Fruit fly (Drosophila melanogaster) whole organism, embryonic: ENCODE data around the gene ea.

ENCODE experiments used
- ATbp ChIP-seq: fragments of 200-800 bp; sonication (Bioruptor generic); optimal IDR thresholded peaks from 2 replicates; lab custom pipeline; 2017; ENCODE audit warnings: missing biosample characterization, mild to moderate bottlenecking, missing genetic modification characterization, missing genetic modification reagents
- BEAF-32 ChIP-seq: fragments of 200-800 bp; sonication (Bioruptor generic); optimal IDR thresholded peaks from 3 replicates; lab custom pipeline; 2017; ENCODE audit warnings: missing biosample characterization, missing genetic modification characterization, mild to moderate bottlenecking, moderate library complexity, missing genetic modification reagents
- CG1024 ChIP-seq: fragments of 200-800 bp; sonication (Bioruptor generic); IDR thresholded peaks from 2 replicates; pipeline ENCODE4 v1.3.6; 2022; ENCODE audit warnings: missing biosample characterization, missing genetic modification characterization
- CG10267 ChIP-seq: fragments of 200-800 bp; sonication (Bioruptor generic); optimal IDR thresholded peaks from 2 replicates; lab custom pipeline; 2018; ENCODE audit warnings: missing biosample characterization, mild to moderate bottlenecking, missing genetic modification characterization, moderate library complexity
- CG10366 ChIP-seq: fragments of 200-800 bp; sonication (Bioruptor generic); IDR thresholded peaks from 2 replicates; pipeline ENCODE4 v1.3.6; 2022; ENCODE audit warnings: missing biosample characterization, missing genetic modification characterization
- CG10565 ChIP-seq: fragments of 200-800 bp; sonication (Bioruptor generic); optimal IDR thresholded peaks from 3 replicates; lab custom pipeline; 2016; ENCODE audit warnings: missing biosample characterization, mild to moderate bottlenecking, missing genetic modification characterization
- CG11723 ChIP-seq: fragments of 200-800 bp; sonication (Bioruptor generic); optimal IDR thresholded peaks from 2 replicates; lab custom pipeline; 2017; ENCODE audit warnings: missing biosample characterization, mild to moderate bottlenecking, missing genetic modification characterization
- CG13287 ChIP-seq: fragments of 200-800 bp; sonication (Bioruptor generic); IDR thresholded peaks from 2 replicates; pipeline ENCODE4 v1.3.6; 2022; ENCODE audit warnings: missing biosample characterization, missing genetic modification characterization; ENCODE audit not compliant: partially characterized antibody
- CG13894 ChIP-seq: fragments of 200-800 bp; sonication (Bioruptor generic); optimal IDR thresholded peaks from 3 replicates; lab custom pipeline; 2018; ENCODE audit warnings: missing biosample characterization, mild to moderate bottlenecking, missing genetic modification characterization, moderate library complexity
- CG1529 ChIP-seq: fragments of 200-800 bp; sonication (Bioruptor generic); optimal IDR thresholded peaks from 3 replicates; lab custom pipeline; 2018; ENCODE audit warnings: missing biosample characterization, missing genetic modification characterization
- CG1603 ChIP-seq: fragments of 200-800 bp; sonication (Bioruptor generic); optimal IDR thresholded peaks from 2 replicates; lab custom pipeline; 2019; ENCODE audit warnings: missing biosample characterization, mild to moderate bottlenecking, missing genetic modification characterization, moderate library complexity
- CG16813 ChIP-seq: fragments of 200-800 bp; sonication (Bioruptor generic); IDR thresholded peaks from 3 replicates; pipeline ENCODE4 v1.3.6; 2022; ENCODE audit warnings: missing biosample characterization, missing genetic modification characterization; ENCODE audit not compliant: partially characterized antibody
- CG18619 ChIP-seq: fragments of 200-800 bp; sonication (Bioruptor generic); optimal IDR thresholded peaks from 3 replicates; lab custom pipeline; 2017; ENCODE audit warnings: missing biosample characterization, mild to moderate bottlenecking, missing genetic modification characterization
- CG18764 ChIP-seq: fragments of 200-800 bp; sonication (Bioruptor generic); optimal IDR thresholded peaks from 3 replicates; lab custom pipeline; 2016; ENCODE audit warnings: missing biosample characterization, missing genetic modification characterization
- CG2116 ChIP-seq: fragments of 200-800 bp; sonication (Bioruptor generic); optimal IDR thresholded peaks from 3 replicates; lab custom pipeline; 2018; ENCODE audit warnings: missing biosample characterization, mild to moderate bottlenecking, missing genetic modification characterization
- CG2712 ChIP-seq: fragments of 200-800 bp; optimal IDR thresholded peaks from 3 replicates; lab custom pipeline; 2019; ENCODE audit warnings: missing biosample characterization, mild to moderate bottlenecking, missing genetic modification characterization, moderate library complexity
- CG3726 ChIP-seq: fragments of 200-800 bp; sonication (Bioruptor generic); IDR thresholded peaks from 3 replicates; pipeline ENCODE4, ENCODE4 v1.3.6; 2022; ENCODE audit warnings: missing biosample characterization, missing genetic modification characterization
- CG4707 ChIP-seq: fragments of 200-800 bp; sonication (Bioruptor generic); optimal IDR thresholded peaks from 2 replicates; lab custom pipeline; 2018; ENCODE audit warnings: missing biosample characterization, mild to moderate bottlenecking, missing genetic modification characterization, moderate library complexity
- CG5953 ChIP-seq: fragments of 200-800 bp; sonication (Bioruptor generic); IDR thresholded peaks from 2 replicates; pipeline ENCODE4 v1.3.6; 2022; ENCODE audit warnings: missing biosample characterization, missing genetic modification characterization
- CG6689 ChIP-seq: fragments of 200-800 bp; sonication (Bioruptor generic); IDR thresholded peaks from 2 replicates; pipeline ENCODE4 v1.3.6; 2022; ENCODE audit warnings: missing biosample characterization, missing genetic modification characterization
- CG6765 ChIP-seq: fragments of 200-800 bp; sonication (Bioruptor generic); optimal IDR thresholded peaks from 3 replicates; lab custom pipeline; 2017; ENCODE audit warnings: missing biosample characterization, mild to moderate bottlenecking, missing genetic modification characterization
- CG8924 ChIP-seq: fragments of 200-800 bp; optimal IDR thresholded peaks from 3 replicates; lab custom pipeline; 2019; ENCODE audit warnings: missing biosample characterization, mild to moderate bottlenecking, missing genetic modification characterization, moderate library complexity
- CkIIα-i1 ChIP-seq: fragments of 200-800 bp; sonication (Bioruptor generic); IDR thresholded peaks from 2 replicates; pipeline ENCODE4 v1.3.6; 2022; ENCODE audit warnings: missing biosample characterization, missing genetic modification characterization
- Dp ChIP-seq: fragments of 200-800 bp; sonication (Bioruptor generic); optimal IDR thresholded peaks from 2 replicates; lab custom pipeline; 2018; ENCODE audit warnings: missing biosample characterization, mild to moderate bottlenecking, missing genetic modification characterization, moderate library complexity
- E2f2 ChIP-seq: fragments of 200-800 bp; sonication (Bioruptor generic); IDR thresholded peaks from 2 replicates; pipeline ENCODE4 v1.3.6; 2022; ENCODE audit warnings: missing biosample characterization, missing genetic modification characterization
- H15 ChIP-seq: fragments of 200-800 bp; sonication (Bioruptor generic); IDR thresholded peaks from 3 replicates; pipeline ENCODE4 v1.3.6; 2022; ENCODE audit warnings: missing biosample characterization, missing genetic modification characterization
- HLH4C ChIP-seq: fragments of 200-800 bp; sonication (Bioruptor generic); IDR thresholded peaks from 3 replicates; pipeline ENCODE4 v1.3.6; 2022; ENCODE audit warnings: missing biosample characterization, missing genetic modification characterization; ENCODE audit not compliant: partially characterized antibody
- Hr3 ChIP-seq: fragments of 200-800 bp; sonication (Bioruptor generic); optimal IDR thresholded peaks from 3 replicates; lab custom pipeline; 2016; ENCODE audit warnings: missing biosample characterization, missing genetic modification characterization
- MESR4 ChIP-seq: fragments of 200-800 bp; sonication (Bioruptor generic); optimal IDR thresholded peaks from 2 replicates; lab custom pipeline; 2018; ENCODE audit warnings: missing biosample characterization, mild to moderate bottlenecking, missing genetic modification characterization, moderate library complexity
- NK7.1 ChIP-seq: fragments of 200-800 bp; sonication (Bioruptor generic); optimal IDR thresholded peaks from 3 replicates; lab custom pipeline; 2016; ENCODE audit warnings: missing biosample characterization, missing genetic modification characterization
- Neu2 ChIP-seq: fragments of 200-800 bp; sonication (Bioruptor generic); optimal IDR thresholded peaks from 3 replicates; lab custom pipeline; 2016; ENCODE audit warnings: missing biosample characterization, missing genetic modification characterization, borderline replicate concordance
- Optix ChIP-seq: fragments of 200-800 bp; sonication (Bioruptor generic); IDR thresholded peaks from 3 replicates; pipeline ENCODE4 v1.3.6; 2022; ENCODE audit warnings: missing biosample characterization, missing genetic modification characterization
- PHDP ChIP-seq: fragments of 200-800 bp; sonication (Bioruptor generic); optimal IDR thresholded peaks from 3 replicates; lab custom pipeline; 2018; ENCODE audit warnings: missing biosample characterization, mild to moderate bottlenecking, missing genetic modification characterization, moderate library complexity
- Ssrp ChIP-seq: fragments of 200-800 bp; sonication (Bioruptor generic); optimal IDR thresholded peaks from 2 replicates; lab custom pipeline; 2018; ENCODE audit warnings: missing biosample characterization, mild to moderate bottlenecking, missing genetic modification characterization, moderate library complexity
- Stat92E ChIP-seq, 3 experiments: fragments of >200 bp in 2 of 3; fragments of 200-800 bp in 1 of 3; sonication (Bioruptor generic) in 1 of 3; optimal IDR thresholded peaks; 2 replicates each; lab custom pipeline; 2017 to 2019; ENCODE audit warnings: missing biosample characterization in 3 of 3, missing genetic modification characterization in 3 of 3, mild to moderate bottlenecking in 1 of 3, moderate library complexity in 1 of 3
- Usf ChIP-seq: fragments of 200-800 bp; sonication (Bioruptor generic); optimal IDR thresholded peaks from 2 replicates; lab custom pipeline; 2017; ENCODE audit warnings: missing genotype, missing biosample characterization, missing genetic modification characterization
- al ChIP-seq: fragments of 200-800 bp; sonication (Bioruptor generic); IDR thresholded peaks from 2 replicates; pipeline ENCODE4 v1.3.6; 2022; ENCODE audit warnings: missing biosample characterization, missing genetic modification characterization
- btn ChIP-seq: fragments of 200-800 bp; sonication (Bioruptor generic); optimal IDR thresholded peaks from 2 replicates; lab custom pipeline; 2016; ENCODE audit warnings: missing biosample characterization, missing genetic modification characterization
- cg ChIP-seq: fragments of 200-800 bp; sonication (Bioruptor generic); optimal IDR thresholded peaks from 3 replicates; lab custom pipeline; 2019; ENCODE audit warnings: missing biosample characterization, mild to moderate bottlenecking, missing genetic modification characterization, moderate library complexity
- ci ChIP-seq: fragments of 200-800 bp; sonication (Bioruptor generic); IDR thresholded peaks from 3 replicates; pipeline ENCODE4 v1.3.6; 2022; ENCODE audit warnings: missing biosample characterization, missing genetic modification characterization
- crp ChIP-seq, 2 experiments: fragments of 200-800 bp; sonication (Bioruptor generic); optimal IDR thresholded peaks; 2 replicates in 1 of 2; 3 replicates in 1 of 2; lab custom pipeline; 2017; ENCODE audit warnings: missing biosample characterization in 2 of 2, missing genetic modification characterization in 2 of 2, mild to moderate bottlenecking in 1 of 2, moderate library complexity in 1 of 2
- dimm ChIP-seq: fragments of 200-800 bp; sonication (Bioruptor generic); IDR thresholded peaks from 2 replicates; pipeline ENCODE4 v1.3.6; 2022; ENCODE audit warnings: missing biosample characterization, missing genetic modification characterization
- ken ChIP-seq: fragments of 200-800 bp; sonication (Bioruptor generic); IDR thresholded peaks from 3 replicates; pipeline ENCODE4 v1.3.6; 2022; ENCODE audit warnings: missing biosample characterization, missing genetic modification characterization
- run ChIP-seq: fragments of 200-800 bp; sonication (Bioruptor generic); optimal IDR thresholded peaks from 3 replicates; lab custom pipeline; 2018; ENCODE audit warnings: missing biosample characterization, mild to moderate bottlenecking, missing genetic modification characterization
- salm ChIP-seq: fragments of 200-800 bp; sonication (Bioruptor generic); optimal IDR thresholded peaks from 2 replicates; lab custom pipeline; 2018; ENCODE audit warnings: missing biosample characterization, mild to moderate bottlenecking, missing genetic modification characterization
- sens ChIP-seq: fragments of 200-800 bp; sonication (Bioruptor generic); peaks from one replicate; lab custom pipeline; 2016; ENCODE audit warnings: missing biosample characterization, missing genetic modification characterization
- sob ChIP-seq: fragments of 200-800 bp; sonication (Bioruptor generic); IDR thresholded peaks from 2 replicates; pipeline ENCODE4 v1.3.6; 2022; ENCODE audit warnings: missing biosample characterization, missing genetic modification characterization
- stwl ChIP-seq: fragments of 200-800 bp; sonication (Bioruptor generic); optimal IDR thresholded peaks from 3 replicates; lab custom pipeline; 2018; ENCODE audit warnings: missing biosample characterization, mild to moderate bottlenecking, missing genetic modification characterization, moderate library complexity
- tna ChIP-seq: fragments of 200-800 bp; sonication (Bioruptor generic); IDR thresholded peaks from 2 replicates; pipeline ENCODE4 v1.3.6; 2022; ENCODE audit warnings: missing biosample characterization, missing genetic modification characterization; ENCODE audit not compliant: partially characterized antibody
- unc-4 ChIP-seq: fragments of 200-800 bp; sonication (Bioruptor generic); IDR thresholded peaks from 2 replicates; pipeline ENCODE4 v1.3.6; 2022; ENCODE audit warnings: missing biosample characterization, missing genetic modification characterization; ENCODE audit not compliant: partially characterized antibody
- vnd ChIP-seq: fragments of 200-800 bp; sonication (Bioruptor generic); IDR thresholded peaks from 3 replicates; pipeline ENCODE4 v1.3.6; 2022; ENCODE audit warnings: missing biosample characterization, missing genetic modification characterization; ENCODE audit not compliant: partially characterized antibody

Gene ea

DNA sequence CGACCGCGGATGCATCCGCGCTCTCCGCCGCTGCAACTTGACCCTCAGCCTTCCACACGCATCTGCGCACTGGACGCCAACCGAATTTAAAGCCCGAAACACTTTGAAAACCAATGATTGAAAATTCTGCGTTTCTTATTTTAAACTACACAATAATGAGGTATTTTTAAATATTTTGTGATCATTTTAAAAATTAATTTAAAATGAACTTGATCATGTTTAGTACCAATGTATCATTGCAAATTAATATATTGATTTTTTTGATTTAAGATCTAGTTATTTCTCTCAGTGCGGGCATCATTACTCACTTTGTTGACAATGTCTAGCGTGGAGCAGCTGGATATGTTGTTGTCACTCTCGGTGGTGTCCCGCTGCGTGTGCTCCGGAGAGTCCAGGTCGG lies 38.3 kb downstream of the ea start (continued):
- TF ChIP-seq CG6765 (GFP tag; lab: Kevin White, UChicago) (peak; percentile 8), CG8924 (tag; lab: Kevin White, UChicago) (peak; percentile 9), Ssrp (tag; lab: Kevin White, UChicago) (no peak), CG2712 (tag; lab: Kevin White, UChicago) (peak; percentile 45), dimm (GFP tag; lab: Robert Waterston, UW) (no peak), CG5953 (GFP tag; lab: Robert Waterston, UW) (no peak), CG1024 (GFP tag; lab: Robert Waterston, UW) (no peak), Hr3 (peak; percentile 11), CkIIα-i1 (GFP tag; lab: Robert Waterston, UW) (no peak), CG4707 (GFP tag; lab: Kevin White, UChicago) (no peak), ATbp (GFP tag; lab: Kevin White, UChicago) (no peak), crp (GFP tag; optimal IDR thresholded peaks at IDR 0.05; lab: Kevin White, UChicago) (no peak), Optix (no peak), CG18619 (GFP tag; lab: Kevin White, UChicago) (no peak), NK7.1 (no peak), CG3726 (GFP tag; lab: Robert Waterston, UW) (no peak), CG11723 (GFP tag; lab: Kevin White, UChicago) (no peak), tna (no peak), H15 (GFP tag; lab: Robert Waterston, UW) (no peak), al (GFP tag; lab: Robert Waterston, UW) (peak; percentile 33; the same call in 1 of the 2 replicates), vnd (no peak), CG1529 (GFP tag; lab: Kevin White, UChicago) (no peak), CG6689 (0 out of 2 replicates have a peak, but pooled peaks have one; percentile 29), Stat92E (GFP tag; optimal IDR thresholded peaks at IDR 0.05; lab: Kevin White, UChicago) (no peak), salm (peak; percentile 16), CG18764 (GFP tag; lab: Kevin White, UChicago) (no peak), Usf (no peak), PHDP (peak; percentile 63), CG10565 (GFP tag; lab: Kevin White, UChicago) (no peak), CG13894 (no peak), run (tag; lab: Kevin White, UChicago) (no peak)

- TF ChIP-seq stwl, result peak; percentile 45
- peak; percentile 62 for TF ChIP-seq CG13287
- peak; percentile 22; the same call in 1 of the 2 replicates for TF ChIP-seq sob (GFP tag; lab: Robert Waterston, UW)
- 0 out of 3 replicates have a peak, but pooled peaks have one; percentile 26 for TF ChIP-seq CG16813 (GFP tag; lab: Robert Waterston, UW)
- TF ChIP-seq BEAF-32 (GFP tag; lab: Kevin White, UChicago), result peak; percentile 38
- peak; percentile 85 for TF ChIP-seq Dp (GFP tag; lab: Kevin White, UChicago)
- no peak for TF ChIP-seq CG10366 (GFP tag; lab: Robert Waterston, UW)
- peak; percentile 93 for TF ChIP-seq CG10267
- peak; percentile 62 for TF ChIP-seq sens (GFP tag; lab: Kevin White, UChicago)
- peak; percentile 42; the same call in 1 of the 3 replicates for TF ChIP-seq HLH4C (GFP tag; lab: Robert Waterston, UW)
- TF ChIP-seq btn (GFP tag; lab: Kevin White, UChicago), result no peak
- peak; percentile 59 for TF ChIP-seq CG1603 (tag; lab: Kevin White, UChicago)
- peak; percentile 89 for TF ChIP-seq E2f2
- peak; percentile 54 for TF ChIP-seq cg (GFP tag; lab: Kevin White, UChicago)
- TF ChIP-seq MESR4 (GFP tag; lab: Kevin White, UChicago), result peak; percentile 38
- no peak for TF ChIP-seq Neu2 (GFP tag; lab: Kevin White, UChicago)
- TF ChIP-seq ci (GFP tag; lab: Robert Waterston, UW), result no peak
- 0 out of 3 replicates have a peak, but pooled peaks have one; percentile 25 for TF ChIP-seq ken
- TF ChIP-seq CG2116 (GFP tag; lab: Kevin White, UChicago), result peak; percentile 41
- TF ChIP-seq unc-4 (GFP tag; lab: Robert Waterston, UW), result 0 out of 2 replicates have a peak, but pooled peaks have one; percentile 24
Measured at dm6 chr3R:15367477-15367876, 38.9 kb downstream of the ea start, which contains the start of gene CG34404. Gene CG34404 (minus strand): TSS chr3R:15367665.
